Worm (Caenorhabditis elegans): ENCODE measurements around the gene W06D12.6.

Gene W06D12.6

ce11 chrV:17743802-17744201 lies 37.9 kb downstream of the W06D12.6 start:
- TF ChIP-seq ceh-31 (tag; optimal IDR thresholded peaks at IDR 0.05) = no peak
- no peak for TF ChIP-seq rnt-1 (tag; optimal IDR thresholded peaks at IDR 0.05)
- TF ChIP-seq dve-1 (tag; optimal IDR thresholded peaks at IDR 0.05) = peak; percentile 83
- TF ChIP-seq ceh-24 (tag; optimal IDR thresholded peaks at IDR 0.05) = no peak
- no peak for TF ChIP-seq hlh-13 (GFP tag; optimal IDR thresholded peaks at IDR 0.05)
- TF ChIP-seq pag-3 (tag; optimal IDR thresholded peaks at IDR 0.05; ENCODE audit: borderline replicate concordance) = no peak

ce11 chrV:17746959-17747358 lies 41.0 kb downstream of the W06D12.6 start, which contains the start of gene twk-36:
twk-36 (minus strand) TSS chrV:17747059.
- TF ChIP-seq sox-4 (tag; optimal IDR thresholded peaks at IDR 0.05) (no peak), syd-9 (tag; optimal IDR thresholded peaks at IDR 0.05) (no peak)

- TF ChIP-seq pag-3 (tag; optimal IDR thresholded peaks at IDR 0.05; ENCODE audit: borderline replicate concordance) (peak; percentile 1), ceh-48 (tag; optimal IDR thresholded peaks at IDR 0.05) (no peak), ahr-1 (tag; optimal IDR thresholded peaks at IDR 0.05) (no peak), unc-42 (tag; optimal IDR thresholded peaks at IDR 0.05) (peak; percentile 98)
These were observed 43.3 kb downstream of the W06D12.6 start, which contains the start of gene R12G8.1 for ce11 chrV:17749181-17749580. R12G8.1 (minus strand) TSS chrV:17749243.

ce11 chrV:17752340-17752739 lies 46.4 kb downstream of the W06D12.6 start:
- no peak for TF ChIP-seq nfya-1 (tag; optimal IDR thresholded peaks at IDR 0.05)

- TF ChIP-seq pha-4 (tag; optimal IDR thresholded peaks at IDR 0.05) (no peak), pqm-1 (tag; optimal IDR thresholded peaks at IDR 0.05) (no peak), ceh-9 (tag; optimal IDR thresholded peaks at IDR 0.05) (no peak), rnt-1 (tag; optimal IDR thresholded peaks at IDR 0.05) (no peak), ets-4 (tag; optimal IDR thresholded peaks at IDR 0.05) (no peak), ceh-31 (tag; optimal IDR thresholded peaks at IDR 0.05) (no peak), ceh-30 (tag; optimal IDR thresholded peaks at IDR 0.05) (no peak), ceh-6 (GFP tag; optimal IDR thresholded peaks at IDR 0.05) (no peak), mec-3 (tag; optimal IDR thresholded peaks at IDR 0.05; ENCODE audit: borderline replicate concordance) (no peak), K02D7.2 (tag; optimal IDR thresholded peaks at IDR 0.05) (no peak), che-1 (tag; optimal IDR thresholded peaks at IDR 0.05) (no peak), sox-4 (tag; optimal IDR thresholded peaks at IDR 0.05) (no peak), lin-11 (tag; optimal IDR thresholded peaks at IDR 0.05) (no peak), ceh-45 (GFP tag; IDR thresholded peaks at IDR 0.05) (no peak), pax-1 (tag; optimal IDR thresholded peaks at IDR 0.05) (no peak), pha-2 (tag; optimal IDR thresholded peaks at IDR 0.05) (no peak)
These were observed 49.1 kb downstream of the W06D12.6 start for ce11 chrV:17754999-17755398.

ce11 chrV:17755592-17755991 lies 49.7 kb downstream of the W06D12.6 start, which contains the start of gene pgp-9:
pgp-9 (plus strand) TSS chrV:17755892.
- TF ChIP-seq ceh-34 (tag; optimal IDR thresholded peaks at IDR 0.05) (no peak), fax-1 (tag; optimal IDR thresholded peaks at IDR 0.05) (no peak), ceh-31 (tag; optimal IDR thresholded peaks at IDR 0.05) (no peak), elt-4 (tag; optimal IDR thresholded peaks at IDR 0.05) (no peak), sdc-2 (tag; optimal IDR thresholded peaks at IDR 0.05) (no peak), ref-2 (tag; optimal IDR thresholded peaks at IDR 0.05) (no peak), rnt-1 (tag; optimal IDR thresholded peaks at IDR 0.05) (no peak), ceh-14 (tag; optimal IDR thresholded peaks at IDR 0.05) (no peak), ceh-24 (tag; optimal IDR thresholded peaks at IDR 0.05) (no peak), pha-2 (tag; optimal IDR thresholded peaks at IDR 0.05) (no peak), eyg-1 (tag; optimal IDR thresholded peaks at IDR 0.05) (no peak), lim-6 (tag; optimal IDR thresholded peaks at IDR 0.05) (no peak), ceh-22 (tag; optimal IDR thresholded peaks at IDR 0.05) (no peak), T23F11.4 (GFP tag; optimal IDR thresholded peaks at IDR 0.05) (no peak), K09A11.1 (tag; optimal IDR thresholded peaks at IDR 0.05; ENCODE audit: insufficient read depth) (no peak), mec-3 (tag; optimal IDR thresholded peaks at IDR 0.05; ENCODE audit: borderline replicate concordance) (no peak)

Measured in whole organism, late embryonic.